Worm (Caenorhabditis elegans) whole organism, L2 larva: ENCODE results near the gene M110.10.

Experiments
- elt-1 ChIP-seq: fragments of 150-350 bp; optimal IDR thresholded peaks from 2 replicates; lab custom pipeline; 2014; ENCODE audit warnings: missing biosample characterization, missing genetic modification characterization
- lsy-2 ChIP-seq, 2 experiments: fragments of 150-350 bp in 1 of 2; sonication (generic microtip) in 1 of 2; optimal IDR thresholded peaks; 2 replicates each; lab custom pipeline; 2014 to 2017; ENCODE audit warnings: missing biosample characterization in 2 of 2, missing genetic modification characterization in 2 of 2
- nhr-129 ChIP-seq: fragments of 150-350 bp; optimal IDR thresholded peaks from 2 replicates; lab custom pipeline; 2014; ENCODE audit warnings: missing biosample characterization, missing genetic modification characterization
- nhr-23 ChIP-seq: fragments of 150-350 bp; optimal IDR thresholded peaks from 2 replicates; lab custom pipeline; 2014; ENCODE audit warnings: missing biosample characterization, missing genetic modification reagents, missing genetic modification characterization
- zag-1 ChIP-seq: fragments of 150-350 bp; optimal IDR thresholded peaks from 2 replicates; lab custom pipeline; 2014; ENCODE audit warnings: missing biosample characterization, missing genetic modification characterization

DNA sequence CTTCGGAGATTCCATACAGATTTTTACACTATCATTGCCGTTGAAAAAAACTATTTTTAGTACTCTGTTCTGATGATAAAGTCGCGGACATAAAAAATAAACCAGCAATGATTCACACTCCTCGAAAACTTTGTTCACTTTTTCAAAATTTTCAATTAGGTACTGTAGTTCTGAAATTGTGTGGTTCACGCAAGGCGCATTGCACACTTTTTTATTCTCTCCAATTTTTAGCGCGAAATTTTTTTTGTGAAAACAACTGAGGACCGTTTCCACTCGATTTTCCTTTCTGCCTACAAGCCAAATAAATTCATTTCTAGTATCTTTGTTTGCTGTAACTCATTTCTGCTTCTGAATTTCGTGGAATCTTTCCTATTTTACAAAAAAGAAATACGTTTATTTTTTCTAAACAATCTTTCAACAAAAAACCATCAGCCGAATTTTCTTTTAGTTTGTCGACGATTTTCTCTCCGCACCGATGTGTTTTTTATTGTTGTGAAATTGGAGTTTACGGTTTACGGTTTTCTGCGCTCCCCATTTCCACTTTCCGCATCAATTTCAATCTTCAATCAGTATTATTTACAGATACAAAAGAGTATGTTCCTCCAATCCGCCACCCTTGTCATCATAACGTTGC, 39.0 kb upstream of the M110.10 start, which contains the start of gene F35C11.5:
- TF ChIP-seq nhr-129 (tag; lab: Kevin White, UChicago) (no peak), lsy-2 (tag; optimal IDR thresholded peaks at IDR 0.05; lab: Kevin White, UChicago) (no peak), zag-1 (tag; lab: Kevin White, UChicago) (no peak), nhr-23 (tag; lab: Kevin White, UChicago) (no peak), elt-1 (tag; lab: Kevin White, UChicago) (no peak)
